Worm (Caenorhabditis elegans) whole organism, L1 larva: ENCODE measurements around the gene txt-10.

Source experiments
- F16B12.6 ChIP-seq: fragments of 150-350 bp; optimal IDR thresholded peaks from 2 replicates; lab custom pipeline; 2014; ENCODE audit warnings: missing biosample characterization, missing genetic modification characterization
- blmp-1 ChIP-seq: fragments of 150-350 bp; optimal IDR thresholded peaks from 2 replicates; lab custom pipeline; 2014; ENCODE audit warnings: missing biosample characterization, missing genetic modification characterization
- ceh-63 ChIP-seq: fragments of 200-800 bp; sonication (Bioruptor generic); optimal IDR thresholded peaks from 2 replicates; lab custom pipeline; 2018; ENCODE audit warnings: mild to moderate bottlenecking, missing genetic modification characterization, missing compliant biosample characterization
- ces-1 ChIP-seq: fragments of 150-350 bp; optimal IDR thresholded peaks from 2 replicates; lab custom pipeline; 2014; ENCODE audit warnings: missing biosample characterization, missing genetic modification reagents, missing genetic modification characterization
- dsc-1 ChIP-seq: sonication (generic microtip); optimal IDR thresholded peaks from 2 replicates; lab custom pipeline; 2016; ENCODE audit warnings: mild to moderate bottlenecking, missing genetic modification characterization, missing compliant biosample characterization
- efl-1 ChIP-seq, 4 experiments: fragments of 150-350 bp; optimal IDR thresholded peaks in 3 of 4; peaks in 1 of 4; 1 replicate in 1 of 4; 2 replicates in 3 of 4; lab custom pipeline; 2014; ENCODE audit warnings: missing biosample characterization in 2 of 4, missing genetic modification characterization in 2 of 4, missing genetic modification reagents in 2 of 4
- efl-3 ChIP-seq: fragments of 200-800 bp; sonication (Bioruptor generic); optimal IDR thresholded peaks from 2 replicates; lab custom pipeline; 2018; ENCODE audit warnings: mild to moderate bottlenecking, missing genetic modification characterization, missing compliant biosample characterization
- elt-2 ChIP-seq: sonication (generic microtip); optimal IDR thresholded peaks from 2 replicates; lab custom pipeline; 2016; ENCODE audit warnings: missing genetic modification characterization, mild to moderate bottlenecking, inconsistent platforms, missing compliant biosample characterization, missing genetic modification reagents
- elt-3 ChIP-seq, 6 experiments: fragments of 150-350 bp in 1 of 6; sonication (generic microtip); optimal IDR thresholded peaks; 2 replicates each; lab custom pipeline; 2017 to 2018; ENCODE audit warnings: missing biosample characterization in 6 of 6, missing genetic modification characterization in 6 of 6, inconsistent platforms in 1 of 6
- grh-1 ChIP-seq: fragments of 200-800 bp; sonication (Bioruptor generic); IDR thresholded peaks from 2 replicates; pipeline ENCODE4 v1.3.6; 2022; ENCODE audit warnings: missing genetic modification reagents, missing genetic modification characterization, missing compliant biosample characterization
- hlh-17 ChIP-seq: fragments of 200-800 bp; sonication (Bioruptor generic); optimal IDR thresholded peaks from 2 replicates; lab custom pipeline; 2018; ENCODE audit warnings: missing genetic modification characterization, mild to moderate bottlenecking, missing compliant biosample characterization, moderate library complexity, borderline replicate concordance
- lin-13 ChIP-seq: fragments of 150-350 bp; optimal IDR thresholded peaks from 2 replicates; lab custom pipeline; 2014; ENCODE audit warnings: missing biosample characterization, missing genetic modification reagents, missing genetic modification characterization
- lin-14 ChIP-seq: fragments of 200-800 bp; sonication (Bioruptor generic); optimal IDR thresholded peaks from 2 replicates; lab custom pipeline; 2018; ENCODE audit warnings: mild to moderate bottlenecking, missing genetic modification characterization, moderate library complexity, missing compliant biosample characterization
- lin-15B ChIP-seq: fragments of 150-350 bp; sonication (generic microtip); optimal IDR thresholded peaks from 3 replicates; lab custom pipeline; 2014; ENCODE audit warnings: missing biosample characterization, missing genetic modification characterization
- lir-3 ChIP-seq: sonication (generic microtip); optimal IDR thresholded peaks from 2 replicates; lab custom pipeline; 2016; ENCODE audit warnings: mild to moderate bottlenecking, missing genetic modification characterization, moderate library complexity, missing compliant biosample characterization; ENCODE audit not compliant: poor library complexity
- mab-9 ChIP-seq: fragments of 200-800 bp; sonication (Bioruptor generic); IDR thresholded peaks from 2 replicates; pipeline ENCODE4 v1.3.6; 2022; ENCODE audit warnings: missing genetic modification reagents, missing genetic modification characterization, missing compliant biosample characterization
- mef-2 ChIP-seq: fragments of 150-350 bp; optimal IDR thresholded peaks from 2 replicates; lab custom pipeline; 2014; ENCODE audit warnings: missing biosample characterization, missing genetic modification characterization
- nhr-20 ChIP-seq: sonication (generic microtip); optimal IDR thresholded peaks from 2 replicates; lab custom pipeline; 2016; ENCODE audit warnings: mild to moderate bottlenecking, missing genetic modification characterization, missing compliant biosample characterization
- nhr-28 ChIP-seq: fragments of 150-350 bp; optimal IDR thresholded peaks from 2 replicates; lab custom pipeline; 2014; ENCODE audit warnings: missing biosample characterization, missing genetic modification characterization
- nhr-47 ChIP-seq: sonication (generic microtip); optimal IDR thresholded peaks from 2 replicates; lab custom pipeline; 2016; ENCODE audit warnings: mild to moderate bottlenecking, missing genetic modification characterization, moderate library complexity, missing compliant biosample characterization
- nhr-71 ChIP-seq: sonication (generic microtip); optimal IDR thresholded peaks from 2 replicates; lab custom pipeline; 2016; ENCODE audit warnings: mild to moderate bottlenecking, missing genetic modification characterization, moderate library complexity, missing compliant biosample characterization
- nhr-77 ChIP-seq: fragments of 150-350 bp; optimal IDR thresholded peaks from 2 replicates; lab custom pipeline; 2014; ENCODE audit warnings: missing biosample characterization, missing genetic modification characterization
- nhr-85 ChIP-seq: sonication (generic microtip); peaks from one replicate; lab custom pipeline; 2016; ENCODE audit warnings: missing genetic modification characterization, inconsistent platforms, missing compliant biosample characterization
- pag-3 ChIP-seq: sonication (generic microtip); optimal IDR thresholded peaks from 2 replicates; lab custom pipeline; 2017; ENCODE audit warnings: missing genetic modification characterization, mild to moderate bottlenecking, missing compliant biosample characterization, antibody characterized with exemption, borderline replicate concordance; ENCODE audit not compliant: insufficient read depth
- pax-3 ChIP-seq: fragments of 200-800 bp; sonication (Bioruptor generic); optimal IDR thresholded peaks from 2 replicates; lab custom pipeline; 2018; ENCODE audit warnings: mild to moderate bottlenecking, missing genetic modification characterization, moderate library complexity, missing compliant biosample characterization
- skn-1 ChIP-seq: fragments of 150-350 bp; optimal IDR thresholded peaks from 2 replicates; lab custom pipeline; 2014; ENCODE audit warnings: missing biosample characterization, missing genetic modification characterization
- tbx-2 ChIP-seq: sonication (generic microtip); optimal IDR thresholded peaks from 2 replicates; lab custom pipeline; 2016; ENCODE audit warnings: missing genetic modification characterization, missing compliant biosample characterization
- unc-130 ChIP-seq: fragments of 150-350 bp; optimal IDR thresholded peaks from 2 replicates; lab custom pipeline; 2017; ENCODE audit warnings: missing biosample characterization, missing genetic modification characterization, inconsistent platforms
- unc-30 ChIP-seq: sonication (generic microtip); optimal IDR thresholded peaks from 2 replicates; lab custom pipeline; 2017; ENCODE audit warnings: missing biosample characterization, missing genetic modification characterization
- unc-62 ChIP-seq: fragments of 150-350 bp; optimal IDR thresholded peaks from 2 replicates; lab custom pipeline; 2014; ENCODE audit warnings: missing biosample characterization, missing genetic modification reagents, missing genetic modification characterization
- unc-86 ChIP-seq: sonication (generic microtip); optimal IDR thresholded peaks from 2 replicates; lab custom pipeline; 2016; ENCODE audit warnings: missing genetic modification characterization, missing compliant biosample characterization
- vab-15 ChIP-seq: sonication (generic microtip); optimal IDR thresholded peaks from 2 replicates; lab custom pipeline; 2017; ENCODE audit warnings: missing genotype, mild to moderate bottlenecking, missing genetic modification characterization, missing compliant biosample characterization
- xbp-1 ChIP-seq: sonication (generic microtip); optimal IDR thresholded peaks from 2 replicates; lab custom pipeline; 2016; ENCODE audit warnings: missing genetic modification characterization, missing compliant biosample characterization
- ztf-11 ChIP-seq, 2 experiments: sonication (generic microtip); optimal IDR thresholded peaks; 2 replicates each; lab custom pipeline; 2016 to 2017; ENCODE audit warnings: missing genetic modification characterization in 2 of 2, missing biosample characterization in 1 of 2, missing compliant biosample characterization in 1 of 2

txt-10 gene

ce11 chrV:10568496-10568895 is 35.9 kb upstream of the txt-10 start:
- TF ChIP-seq F16B12.6 (tag; lab: Kevin White, UChicago), result no peak
- no peak for TF ChIP-seq nhr-85 (tag; lab: Kevin White, UChicago)
- no peak for TF ChIP-seq efl-3 (GFP tag; lab: Kevin White, UChicago)
- TF ChIP-seq xbp-1, result no peak
- no peak for TF ChIP-seq elt-2 (tag; lab: Kevin White, UChicago)
- no peak for TF ChIP-seq lin-15B (tag; lab: Kevin White, UChicago)
- no peak for TF ChIP-seq ces-1 (GFP tag; lab: Kevin White, UChicago)
- no peak for TF ChIP-seq pag-3 (tag; lab: Kevin White, UChicago)
- TF ChIP-seq lin-13 (GFP tag; lab: Kevin White, UChicago), result no peak
- TF ChIP-seq nhr-71 (tag; lab: Kevin White, UChicago), result no peak
- TF ChIP-seq nhr-20 (tag; lab: Kevin White, UChicago), result no peak
- no peak for TF ChIP-seq unc-62
- no peak for TF ChIP-seq unc-130

ce11 chrV:10564830-10565365 is 32.3 kb upstream of the txt-10 start, which contains the start of gene cat-4:
Gene cat-4 (plus strand): TSS chrV:10564880.
- TF ChIP-seq grh-1 (GFP tag; lab: Robert Waterston, UW) (no peak), elt-2 (tag; lab: Kevin White, UChicago) (peak; percentile 80), hlh-17 (GFP tag; lab: Kevin White, UChicago) (no peak)

- TF ChIP-seq nhr-85 (tag; lab: Kevin White, UChicago) (peak; percentile 48), efl-1 (optimal IDR thresholded peaks at IDR 0.05; lab: Kevin White, UChicago) (no peak), efl-1 (GFP tag; optimal IDR thresholded peaks at IDR 0.05 in 1 of 2; lab: Kevin White, UChicago) (peak in 1 of 2 experiments; percentile 81), blmp-1 (tag; lab: Kevin White, UChicago) (peak; percentile 84), nhr-47 (no peak), elt-3 (tag; optimal IDR thresholded peaks at IDR 0.05; lab: Kevin White, UChicago) (peak in 1 of 6 experiments; percentile 35)
Observed at ce11 chrV:10564140-10564539, 31.5 kb upstream of the txt-10 start.

- TF ChIP-seq mab-9 (no peak), unc-86 (tag; lab: Kevin White, UChicago) (no peak), ztf-11 (tag; optimal IDR thresholded peaks at IDR 0.05; lab: Kevin White, UChicago) (no peak), pax-3 (tag; lab: Kevin White, UChicago) (no peak), elt-3 (tag; optimal IDR thresholded peaks at IDR 0.05; lab: Kevin White, UChicago) (no peak), dsc-1 (tag; lab: Kevin White, UChicago) (no peak), elt-2 (tag; lab: Kevin White, UChicago) (peak; percentile 52)
- TF ChIP-seq, all 84 proteins: peak for 1
Observed at ce11 chrV:10562817-10563216, 30.2 kb upstream of the txt-10 start.

DNA sequence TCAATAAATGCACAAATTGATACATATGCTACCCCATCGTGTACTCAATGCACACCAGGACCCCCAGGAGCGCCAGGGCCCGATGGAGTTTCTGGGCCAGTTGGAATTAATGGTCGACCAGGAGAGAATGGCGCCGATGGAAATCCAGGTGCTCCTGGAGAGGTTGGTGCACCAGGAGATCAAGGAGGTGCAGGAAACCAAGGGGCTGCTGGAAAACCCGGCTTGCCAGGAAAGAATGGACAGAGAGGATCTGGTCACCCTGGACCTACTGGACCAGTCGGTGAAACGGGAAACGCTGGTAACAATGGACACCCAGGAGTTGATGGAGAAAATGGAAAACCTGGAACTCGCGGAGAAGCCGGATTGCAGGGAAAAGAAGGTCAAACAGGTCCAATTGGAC is 29.0 kb upstream of the txt-10 start:
- no peak for TF ChIP-seq tbx-2 (tag; lab: Kevin White, UChicago)
- TF ChIP-seq nhr-77 (tag; lab: Kevin White, UChicago), result no peak
- TF ChIP-seq lir-3, result no peak
- TF ChIP-seq pax-3 (tag; lab: Kevin White, UChicago), result no peak
- TF ChIP-seq nhr-47, result no peak
- no peak for TF ChIP-seq skn-1 (tag; lab: Kevin White, UChicago)
- no peak for TF ChIP-seq unc-130
- TF ChIP-seq blmp-1 (tag; lab: Kevin White, UChicago), result no peak
- TF ChIP-seq unc-86 (tag; lab: Kevin White, UChicago), result no peak
- TF ChIP-seq nhr-28 (tag; lab: Kevin White, UChicago), result no peak
- TF ChIP-seq ceh-63, result no peak
- no peak for TF ChIP-seq mef-2 (tag; lab: Kevin White, UChicago)
- no peak for TF ChIP-seq unc-30 (tag; lab: Kevin White, UChicago)
- TF ChIP-seq vab-15, result no peak
- no peak for TF ChIP-seq lin-14 (GFP tag; lab: Kevin White, UChicago)
- TF ChIP-seq nhr-85 (tag; lab: Kevin White, UChicago), result no peak
